Worm (Caenorhabditis elegans) whole organism, dauer: ENCODE measurements around the gene R08C7.5.

Experiments used
- unc-62 ChIP-seq: sonication (generic microtip); optimal IDR thresholded peaks from 2 replicates; lab custom pipeline; 2017; ENCODE audit warnings: missing biosample characterization, missing genetic modification reagents, missing genetic modification characterization

Gene R08C7.5

DNA sequence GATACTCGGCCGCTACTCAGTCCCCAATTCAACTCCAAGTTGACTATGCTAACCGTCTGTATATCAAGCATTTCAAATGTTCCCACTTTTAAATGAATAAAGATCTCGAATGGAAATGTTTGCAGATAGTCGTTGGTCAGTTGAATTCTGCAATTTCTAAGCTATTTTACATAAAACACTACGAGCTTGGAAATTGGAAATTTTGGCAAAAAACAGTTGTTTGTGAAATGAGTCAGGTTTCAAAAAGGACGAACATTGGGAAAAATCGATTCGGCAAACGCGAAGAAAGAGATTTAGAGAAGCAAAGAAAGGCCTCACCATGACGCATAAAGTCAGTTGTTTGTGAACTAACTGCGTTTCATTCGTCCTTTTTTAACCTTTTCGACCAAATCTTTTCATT lies 16.9 kb downstream of the R08C7.5 start:
- TF ChIP-seq unc-62 = no peak

DNA sequence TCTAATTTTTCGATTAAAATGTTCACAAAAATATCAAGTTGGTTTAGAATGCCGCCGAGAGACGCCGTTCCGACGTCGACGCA lies 17.1 kb downstream of the R08C7.5 start, which contains the start of gene chat-1:
chat-1 (plus strand) TSS at position 48 of the 83 bp plus-strand sequence.
- TF ChIP-seq unc-62 = no peak

DNA sequence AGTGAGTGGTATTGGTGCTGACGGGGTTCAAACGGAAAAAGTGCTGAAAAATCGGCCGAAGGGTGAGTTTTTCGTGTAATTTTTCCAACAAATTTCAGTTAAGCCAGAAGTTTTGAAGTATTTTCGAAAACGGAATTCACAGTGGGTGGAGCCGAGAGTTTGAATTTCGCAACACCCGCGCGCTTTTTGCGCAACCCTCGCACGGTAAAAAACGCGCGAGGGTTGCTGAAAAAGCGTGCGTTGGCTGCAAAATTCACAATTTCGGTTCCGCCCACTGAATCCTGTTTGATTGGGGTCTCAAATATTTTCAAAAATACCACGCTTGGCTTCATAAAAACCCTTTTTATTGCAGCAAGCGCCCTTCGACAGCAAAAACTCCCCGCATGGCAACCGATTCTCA lies 17.3 kb downstream of the R08C7.5 start:
- no peak for TF ChIP-seq unc-62

DNA sequence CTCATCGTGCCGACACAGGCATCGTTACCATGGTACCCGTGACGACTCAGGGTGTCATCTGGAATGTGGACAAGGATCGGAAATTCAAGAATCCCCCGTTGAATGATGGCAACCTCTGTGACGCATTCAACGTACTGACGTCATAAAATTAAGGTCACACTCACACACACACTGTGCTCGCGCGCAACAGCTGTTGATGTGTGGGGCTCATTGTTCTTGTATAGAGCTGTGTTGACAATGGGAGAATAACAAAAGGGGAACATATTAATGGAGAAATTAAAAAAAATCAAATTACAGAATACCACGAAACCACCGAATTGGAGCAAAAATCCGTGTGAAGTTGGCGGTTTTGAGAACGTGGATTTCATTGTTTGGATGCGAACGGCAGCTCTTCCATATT lies 18.3 kb downstream of the R08C7.5 start:
- no peak for TF ChIP-seq unc-62

DNA sequence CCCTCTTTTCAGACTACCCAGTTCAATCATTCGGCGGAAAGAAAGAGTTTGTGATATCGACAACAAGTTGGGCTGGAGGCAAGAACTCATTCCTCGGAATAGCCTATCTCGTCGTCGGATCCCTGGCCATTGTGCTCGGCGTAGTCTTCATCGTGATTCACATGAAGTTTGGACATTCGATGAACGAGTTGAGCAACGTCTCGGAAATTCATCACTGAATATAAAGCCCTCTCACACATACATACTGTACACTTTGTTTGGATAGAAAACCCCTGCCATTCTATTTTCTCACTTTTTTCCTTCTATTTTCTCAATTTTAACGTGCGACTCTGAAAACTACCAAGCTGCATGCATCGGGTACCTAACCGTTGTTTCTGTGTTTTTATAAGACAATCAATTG lies 19.4 kb downstream of the R08C7.5 start, which contains the start of gene R08C7.12:
R08C7.12 (plus strand) TSS at position 301 of the 400 bp plus-strand sequence.
- TF ChIP-seq unc-62 = no peak

DNA sequence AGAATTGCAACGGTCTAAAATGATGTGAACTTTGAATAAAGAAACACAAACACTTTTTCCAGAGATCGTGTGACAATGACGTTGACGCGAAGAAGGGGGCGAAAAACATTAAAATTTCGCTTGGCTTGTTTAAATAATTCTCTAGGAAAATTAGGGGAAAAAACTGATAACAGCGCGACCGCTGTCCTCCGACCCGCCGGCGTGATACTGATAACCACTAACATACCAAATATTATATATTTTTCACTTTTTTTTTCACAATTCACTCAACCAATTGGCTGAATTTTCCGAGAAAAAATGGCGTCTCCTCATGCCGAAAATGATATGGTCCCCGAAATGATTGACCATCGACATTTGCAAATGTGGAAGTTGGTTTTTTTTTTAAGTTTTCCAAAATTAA lies 19.8 kb downstream of the R08C7.5 start:
- TF ChIP-seq unc-62 = no peak

DNA sequence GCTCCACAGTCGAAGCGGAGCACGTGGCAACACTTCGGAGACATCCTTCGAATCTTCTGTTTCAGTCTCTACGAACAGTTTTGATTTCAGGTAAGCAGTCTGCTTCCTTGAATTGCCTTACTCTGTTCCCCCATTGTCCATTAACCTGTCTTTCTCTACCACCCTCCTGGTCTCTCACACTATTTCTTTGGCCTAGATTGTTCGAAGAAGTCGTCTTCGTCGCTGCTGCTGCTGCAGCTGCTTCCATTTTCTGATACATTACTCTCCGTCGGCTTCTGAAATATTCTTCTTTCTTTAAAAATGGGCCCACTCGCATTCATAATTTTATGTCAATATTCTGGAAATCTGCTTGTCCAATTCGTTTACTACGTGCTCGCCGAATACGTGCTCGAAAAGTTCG lies 21.5 kb downstream of the R08C7.5 start, which contains the start of gene R08C7.1:
R08C7.1 (plus strand) TSS at position 301 of the 400 bp plus-strand sequence.
- no peak for TF ChIP-seq unc-62

DNA sequence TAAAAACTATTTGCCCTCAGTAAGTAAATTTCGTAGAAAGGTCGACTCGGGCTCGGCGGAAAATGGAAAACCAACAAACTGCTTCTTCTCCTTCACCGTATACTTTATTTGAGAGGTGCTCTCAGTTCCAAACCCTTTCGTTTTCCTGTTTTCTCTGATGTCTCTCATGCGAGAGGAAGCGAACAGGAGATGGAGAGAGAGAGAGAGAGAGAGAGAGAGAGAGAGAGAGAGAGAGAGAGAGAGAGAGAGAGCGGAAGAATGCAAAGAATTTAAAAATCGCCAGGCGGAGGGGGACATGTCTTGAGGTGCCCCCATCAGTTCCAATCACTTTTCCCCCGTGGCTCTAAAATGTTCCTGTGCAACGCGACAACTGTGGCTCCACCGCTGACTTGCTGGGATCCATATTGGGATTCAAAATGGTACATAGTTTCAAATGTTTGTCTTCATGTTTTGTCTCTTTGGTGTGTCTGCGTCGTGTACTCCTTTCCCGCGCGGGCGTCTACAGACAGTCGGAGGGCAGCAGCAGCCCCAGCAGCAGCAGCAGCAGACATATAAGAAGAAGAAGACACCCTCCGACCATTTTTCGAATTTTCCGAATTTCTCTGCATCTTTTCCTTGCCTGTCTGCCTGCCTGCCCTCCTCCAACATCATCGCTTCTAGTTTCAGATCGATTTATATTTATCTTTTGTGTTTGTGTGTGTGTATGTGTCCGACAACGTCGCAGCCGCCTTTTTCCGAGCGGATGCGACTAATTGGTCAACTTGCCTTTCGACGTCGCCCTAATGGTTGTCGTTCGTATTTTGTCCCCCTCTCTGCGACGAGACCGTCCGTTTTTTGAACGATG lies 24.5 kb downstream of the R08C7.5 start, which contains the start of gene R08C7.11:
R08C7.11 (minus strand) TSS at position 608 of the 844 bp plus-strand sequence.
- TF ChIP-seq unc-62 = no peak

DNA sequence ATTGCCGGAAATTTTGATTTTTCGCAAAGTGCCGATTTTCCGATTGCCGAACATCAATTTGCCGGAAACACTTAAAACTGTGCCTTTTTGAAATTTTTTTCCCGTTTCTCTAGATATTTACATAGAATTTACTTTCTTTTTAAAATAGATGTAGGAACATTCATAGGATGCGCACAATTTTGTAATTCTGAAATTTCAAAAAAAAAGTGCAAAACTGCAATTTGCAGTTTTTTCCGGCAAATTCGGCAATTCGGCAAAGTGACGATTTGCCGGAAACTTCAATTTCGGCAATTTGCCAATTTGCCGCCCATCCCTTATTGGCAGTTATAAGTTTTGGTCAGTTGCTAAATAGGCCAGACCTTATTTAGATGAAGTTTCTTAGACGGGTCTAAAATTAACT lies 26.6 kb downstream of the R08C7.5 start:
- no peak for TF ChIP-seq unc-62

DNA sequence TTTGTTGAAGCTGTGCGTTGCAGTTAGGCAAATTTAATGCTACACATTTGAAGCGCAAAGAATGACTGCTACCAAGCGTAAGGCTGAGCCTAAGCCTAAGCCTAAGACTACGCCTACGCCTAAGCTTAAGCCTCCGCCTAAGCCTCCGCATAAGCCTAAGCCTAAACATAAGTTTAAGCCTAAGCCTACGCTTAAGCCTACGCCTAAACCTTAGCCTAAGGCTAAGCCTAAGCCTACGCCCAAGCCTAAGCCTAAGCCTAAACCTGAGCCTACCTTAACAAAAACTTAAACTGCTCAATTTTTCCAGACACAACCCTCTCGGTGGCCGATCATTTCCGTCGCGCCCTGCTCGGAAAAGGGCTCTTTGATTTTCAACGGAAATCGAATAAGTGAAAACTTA lies 29.3 kb downstream of the R08C7.5 start:
- TF ChIP-seq unc-62 = no peak

DNA sequence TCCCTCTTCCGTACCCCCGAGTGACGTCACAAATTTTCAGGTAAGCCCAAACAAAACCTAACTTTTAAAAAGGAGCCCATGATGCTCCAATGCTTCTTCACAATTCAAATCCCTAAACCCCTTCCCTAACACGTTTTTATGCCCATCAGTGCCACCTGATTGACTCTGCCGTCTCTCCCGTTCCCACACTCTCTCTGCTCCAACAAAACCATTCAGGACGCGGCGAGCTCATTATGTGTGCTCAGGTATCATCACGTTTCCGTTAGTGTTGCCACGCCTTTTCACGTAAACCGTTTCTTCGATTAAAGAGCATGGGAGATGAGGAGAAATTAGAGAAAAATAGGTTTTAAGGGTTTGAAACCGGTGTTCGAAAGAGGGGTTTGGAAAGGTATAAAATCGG lies 33.1 kb downstream of the R08C7.5 start, which contains the start of gene M01H9.2:
M01H9.2 (minus strand) TSS at position 101 of the 400 bp plus-strand sequence.
- no peak for TF ChIP-seq unc-62

DNA sequence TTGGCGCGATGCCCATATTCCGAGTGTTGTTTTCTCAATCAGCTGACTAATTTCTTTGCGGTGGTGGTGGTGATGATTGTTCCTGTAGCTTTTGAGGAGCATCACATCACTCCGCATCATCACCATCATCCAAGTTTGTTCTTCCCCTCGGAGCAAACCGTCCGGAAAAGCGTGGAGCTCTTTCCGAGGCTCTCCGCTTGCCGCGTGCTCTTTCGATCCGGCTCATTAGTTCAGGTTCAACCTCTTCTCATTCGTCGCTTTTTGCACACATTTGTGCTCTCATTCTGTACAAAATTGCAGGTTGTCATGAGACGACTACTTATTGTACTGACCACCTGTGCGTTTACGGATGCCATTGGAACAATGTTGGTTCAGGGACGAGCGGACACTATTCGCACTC lies 35.2 kb downstream of the R08C7.5 start, which contains the start of gene M01H9.5:
M01H9.5 (plus strand) TSS at position 301 of the 400 bp plus-strand sequence.
- TF ChIP-seq unc-62 = no peak

DNA sequence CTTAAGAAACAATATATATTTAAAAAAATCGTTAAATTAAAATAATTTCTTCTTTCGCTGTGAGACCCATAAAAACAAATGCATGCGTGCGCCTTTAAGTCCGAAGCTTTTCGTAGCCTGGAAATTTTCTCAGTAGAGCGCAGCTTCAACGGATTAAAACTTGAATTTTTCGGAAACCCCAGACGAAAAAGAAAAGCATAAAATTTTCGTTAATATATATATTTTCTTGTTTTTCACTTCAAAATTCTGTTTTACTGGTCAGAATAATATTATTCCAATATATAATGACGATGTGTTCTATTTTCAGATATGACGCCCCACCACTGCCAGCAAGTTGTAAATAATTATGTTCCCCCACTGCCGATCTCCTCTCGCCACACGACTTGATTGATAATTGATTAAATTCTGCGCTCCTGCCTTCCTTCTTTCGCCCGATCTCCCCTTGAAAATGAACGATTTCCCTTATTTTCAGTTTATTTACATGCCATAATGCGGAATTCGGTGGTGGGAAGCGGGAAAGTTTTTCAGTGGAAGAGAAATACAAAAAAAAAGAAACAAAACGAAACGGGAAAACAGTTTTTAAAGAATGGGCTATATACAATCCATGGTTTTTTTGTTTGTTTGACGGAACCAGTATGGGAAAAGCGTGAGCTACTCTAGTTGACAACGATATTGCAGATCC lies 38.2 kb downstream of the R08C7.5 start:
- no peak for TF ChIP-seq unc-62

DNA sequence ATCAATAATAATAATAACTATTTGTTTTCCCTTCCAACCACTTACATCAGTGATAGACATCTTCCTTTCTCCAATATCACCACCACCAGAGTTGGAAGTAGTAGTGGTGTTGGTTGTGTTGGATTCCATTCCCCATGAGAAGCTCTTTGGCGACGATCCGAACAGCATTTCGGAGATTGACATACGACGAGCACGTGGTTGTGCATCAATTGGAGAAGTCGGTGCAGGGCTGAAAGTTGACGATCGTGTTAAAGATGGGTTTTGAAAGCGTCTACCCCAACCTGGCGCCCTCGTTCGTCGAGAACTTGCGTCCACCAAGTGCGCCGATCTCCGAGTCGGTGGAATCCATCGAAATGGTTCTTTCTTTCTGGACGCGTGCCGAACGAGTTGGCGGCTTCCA lies 39.0 kb downstream of the R08C7.5 start:
- no peak for TF ChIP-seq unc-62

DNA sequence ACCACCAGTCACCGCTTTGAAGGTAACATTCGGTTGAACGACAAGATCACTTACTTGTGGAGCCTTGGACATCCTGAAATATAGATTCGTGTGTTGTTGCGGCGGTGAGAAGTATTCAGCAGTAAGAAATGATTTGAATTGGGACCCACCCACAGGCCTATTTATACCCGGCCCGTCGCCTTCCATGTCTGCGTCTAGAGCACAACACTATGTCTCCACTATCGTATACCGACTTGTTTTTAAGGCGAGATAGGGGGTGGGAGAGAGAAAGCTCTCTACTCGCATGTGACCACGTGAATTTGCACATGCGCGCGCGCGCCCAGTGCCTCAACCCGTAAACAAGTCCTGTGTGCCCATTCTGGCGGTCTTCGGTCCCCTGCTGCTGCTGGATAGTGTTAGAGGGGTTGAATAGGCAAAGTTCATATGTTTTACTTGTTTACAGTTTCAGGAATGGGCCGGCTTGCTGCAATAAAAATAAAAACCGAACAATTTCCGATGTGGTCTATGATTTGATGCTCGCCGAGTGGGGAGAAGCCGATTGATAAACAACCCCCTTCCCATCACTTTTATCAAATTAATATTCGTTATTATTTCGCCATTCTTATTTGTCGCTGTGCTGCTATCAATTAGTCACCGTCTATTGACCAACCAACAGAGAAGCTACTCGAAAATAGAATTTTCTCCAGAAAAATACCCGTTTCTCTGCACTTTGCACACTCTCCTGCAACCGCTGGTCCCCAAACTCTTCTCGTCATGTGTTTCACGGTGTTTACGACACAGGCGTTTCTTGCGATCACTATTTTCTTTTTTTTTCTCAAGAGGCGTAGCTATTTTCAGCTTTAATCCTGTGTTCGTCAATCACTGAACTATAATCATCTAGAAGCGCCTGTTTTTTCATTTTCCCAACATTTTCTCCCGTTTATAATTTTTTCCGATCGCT lies 40.0 kb downstream of the R08C7.5 start:
- TF ChIP-seq unc-62 = no peak

DNA sequence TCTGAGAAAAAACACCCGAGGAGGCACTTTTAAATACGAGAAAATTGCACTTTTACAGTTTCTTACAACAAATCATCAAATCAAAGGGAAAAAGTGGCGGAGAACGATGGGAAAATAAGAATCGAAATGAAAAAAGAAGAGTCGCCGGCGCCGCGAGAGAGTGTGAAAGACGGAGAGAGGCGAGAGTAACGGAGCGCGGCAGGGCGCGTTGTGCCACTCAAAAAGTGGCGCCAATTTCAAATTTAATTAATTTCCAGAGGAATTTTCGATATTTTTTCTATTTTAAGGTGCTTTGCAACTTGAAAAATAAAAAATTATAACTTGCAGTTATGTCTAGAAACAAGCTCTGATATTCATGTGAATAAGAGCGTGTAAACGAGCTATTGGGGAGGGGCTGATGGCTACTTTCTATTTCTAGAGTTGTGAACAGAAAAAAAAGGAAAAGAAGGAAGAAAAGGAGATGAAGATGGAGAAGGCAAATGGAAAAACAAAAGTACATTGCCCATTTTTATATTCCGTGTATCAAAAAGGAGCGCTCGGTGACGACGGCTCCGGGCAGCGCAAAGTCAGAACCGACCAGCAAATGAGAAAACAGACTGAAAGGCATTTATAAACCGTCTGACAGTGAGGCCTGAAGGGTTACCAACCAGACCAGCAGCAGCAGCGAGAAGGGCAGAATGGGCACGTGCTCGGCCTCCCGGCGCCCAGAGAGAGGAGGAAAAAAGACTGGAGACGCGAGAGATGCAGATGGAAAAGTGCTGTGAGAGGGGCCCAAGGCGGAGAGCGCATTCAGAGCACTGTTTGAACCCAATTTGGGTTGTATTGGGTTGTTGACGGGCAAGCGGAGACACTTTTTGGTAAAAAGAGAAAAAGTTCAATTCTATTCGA lies 41.1 kb downstream of the R08C7.5 start:
- no peak for TF ChIP-seq unc-62
